Worm (Caenorhabditis elegans): ENCODE results near the gene ani-3.

The ani-3 gene

ce11 chrV:19741651-19742050, 44.1 kb downstream of the ani-3 start, which contains the start of gene W04E12.3:
Gene W04E12.3, plus strand, starts transcription at chrV:19741951.
- TF ChIP-seq med-1 (GFP tag; optimal IDR thresholded peaks at IDR 0.05; ENCODE audit: insufficient read depth) (no peak), T22C8.4 (GFP tag; IDR thresholded peaks at IDR 0.05) (no peak), ztf-23 (GFP tag; IDR thresholded peaks at IDR 0.05) (no peak), flt-1 (GFP tag; IDR thresholded peaks at IDR 0.05) (no peak), ztf-29 (GFP tag; IDR thresholded peaks at IDR 0.05) (no peak), ref-1 (GFP tag; conservative IDR thresholded peaks at IDR 0.05) (no peak), klf-2 (GFP tag; conservative IDR thresholded peaks at IDR 0.05) (no peak), cog-1 (tag; optimal IDR thresholded peaks at IDR 0.05) (no peak), tab-1 (GFP tag; IDR thresholded peaks at IDR 0.05) (no peak)

ce11 chrV:19743305-19743704, 45.8 kb downstream of the ani-3 start, which contains the start of gene W04E12.4:
Gene W04E12.4, plus strand, starts transcription at chrV:19743605.
- TF ChIP-seq cog-1 (tag; optimal IDR thresholded peaks at IDR 0.05): no peak
- no peak for TF ChIP-seq T22C8.4 (GFP tag; IDR thresholded peaks at IDR 0.05)
- no peak for TF ChIP-seq ztf-29 (GFP tag; IDR thresholded peaks at IDR 0.05)
- no peak for TF ChIP-seq ref-1 (GFP tag; conservative IDR thresholded peaks at IDR 0.05)
- no peak for TF ChIP-seq klf-2 (GFP tag; conservative IDR thresholded peaks at IDR 0.05)
- TF ChIP-seq ztf-23 (GFP tag; IDR thresholded peaks at IDR 0.05): no peak
- TF ChIP-seq tab-1 (GFP tag; IDR thresholded peaks at IDR 0.05): no peak
- TF ChIP-seq flt-1 (GFP tag; IDR thresholded peaks at IDR 0.05): no peak
- no peak for TF ChIP-seq med-1 (GFP tag; optimal IDR thresholded peaks at IDR 0.05; ENCODE audit: insufficient read depth)

ce11 chrV:19743794-19744193, 46.3 kb downstream of the ani-3 start:
- TF ChIP-seq ztf-29 (GFP tag; IDR thresholded peaks at IDR 0.05): no peak
- no peak for TF ChIP-seq flt-1 (GFP tag; IDR thresholded peaks at IDR 0.05)
- TF ChIP-seq cog-1 (tag; optimal IDR thresholded peaks at IDR 0.05): no peak
- no peak for TF ChIP-seq ref-1 (GFP tag; conservative IDR thresholded peaks at IDR 0.05)
- TF ChIP-seq T22C8.4 (GFP tag; IDR thresholded peaks at IDR 0.05): no peak
- TF ChIP-seq ztf-23 (GFP tag; IDR thresholded peaks at IDR 0.05): no peak
- TF ChIP-seq klf-2 (GFP tag; conservative IDR thresholded peaks at IDR 0.05): no peak
- TF ChIP-seq med-1 (GFP tag; optimal IDR thresholded peaks at IDR 0.05; ENCODE audit: insufficient read depth): no peak
- no peak for TF ChIP-seq tab-1 (GFP tag; IDR thresholded peaks at IDR 0.05)

ce11 chrV:19744210-19744609, 46.7 kb downstream of the ani-3 start:
- TF ChIP-seq tab-1 (GFP tag; IDR thresholded peaks at IDR 0.05) (no peak), T22C8.4 (GFP tag; IDR thresholded peaks at IDR 0.05) (peak; percentile 59; the same call in 1 of the 2 replicates)

- TF ChIP-seq cog-1 (tag; optimal IDR thresholded peaks at IDR 0.05) (no peak), T22C8.4 (GFP tag; IDR thresholded peaks at IDR 0.05) (no peak), klf-2 (GFP tag; conservative IDR thresholded peaks at IDR 0.05) (no peak), ztf-23 (GFP tag; IDR thresholded peaks at IDR 0.05) (no peak), flt-1 (GFP tag; IDR thresholded peaks at IDR 0.05) (no peak), ztf-29 (GFP tag; IDR thresholded peaks at IDR 0.05) (no peak), tab-1 (GFP tag; IDR thresholded peaks at IDR 0.05) (no peak), med-1 (GFP tag; optimal IDR thresholded peaks at IDR 0.05; ENCODE audit: insufficient read depth) (no peak), ref-1 (GFP tag; conservative IDR thresholded peaks at IDR 0.05) (no peak)
These were observed 48.3 kb downstream of the ani-3 start, which contains the start of gene W04E12.5 for ce11 chrV:19745852-19746251. Gene W04E12.5, plus strand, starts transcription at chrV:19746152.

- no peak for TF ChIP-seq tab-1 (GFP tag; IDR thresholded peaks at IDR 0.05)
These were observed 49.6 kb downstream of the ani-3 start for ce11 chrV:19747144-19747543.

ce11 chrV:19751124-19751523, 53.6 kb downstream of the ani-3 start, which contains the start of gene clec-49:
Gene clec-49, minus strand, starts transcription at chrV:19751226.
- TF ChIP-seq ref-1 (GFP tag; conservative IDR thresholded peaks at IDR 0.05) (no peak), flt-1 (GFP tag; IDR thresholded peaks at IDR 0.05) (no peak), ztf-23 (GFP tag; IDR thresholded peaks at IDR 0.05) (no peak), med-1 (GFP tag; optimal IDR thresholded peaks at IDR 0.05; ENCODE audit: insufficient read depth) (no peak), T22C8.4 (GFP tag; IDR thresholded peaks at IDR 0.05) (no peak), klf-2 (GFP tag; conservative IDR thresholded peaks at IDR 0.05) (no peak), tab-1 (GFP tag; IDR thresholded peaks at IDR 0.05) (no peak), cog-1 (tag; optimal IDR thresholded peaks at IDR 0.05) (no peak), ztf-29 (GFP tag; IDR thresholded peaks at IDR 0.05) (no peak)

ce11 chrV:19752879-19753278, 55.3 kb downstream of the ani-3 start:
- TF ChIP-seq med-1 (GFP tag; optimal IDR thresholded peaks at IDR 0.05; ENCODE audit: insufficient read depth): no peak
- TF ChIP-seq ztf-23 (GFP tag; IDR thresholded peaks at IDR 0.05): no peak
- no peak for TF ChIP-seq flt-1 (GFP tag; IDR thresholded peaks at IDR 0.05)
- TF ChIP-seq ztf-29 (GFP tag; IDR thresholded peaks at IDR 0.05): no peak
- no peak for TF ChIP-seq ref-1 (GFP tag; conservative IDR thresholded peaks at IDR 0.05)
- TF ChIP-seq klf-2 (GFP tag; conservative IDR thresholded peaks at IDR 0.05): no peak
- no peak for TF ChIP-seq T22C8.4 (GFP tag; IDR thresholded peaks at IDR 0.05)
- TF ChIP-seq tab-1 (GFP tag; IDR thresholded peaks at IDR 0.05): no peak
- TF ChIP-seq cog-1 (tag; optimal IDR thresholded peaks at IDR 0.05): no peak

ce11 chrV:19754331-19754730, 56.8 kb downstream of the ani-3 start:
- TF ChIP-seq med-1 (GFP tag; optimal IDR thresholded peaks at IDR 0.05; ENCODE audit: insufficient read depth) (no peak), T22C8.4 (GFP tag; IDR thresholded peaks at IDR 0.05) (no peak), klf-2 (GFP tag; conservative IDR thresholded peaks at IDR 0.05) (no peak), cog-1 (tag; optimal IDR thresholded peaks at IDR 0.05) (no peak), ztf-29 (GFP tag; IDR thresholded peaks at IDR 0.05) (no peak), ref-1 (GFP tag; conservative IDR thresholded peaks at IDR 0.05) (no peak), tab-1 (GFP tag; IDR thresholded peaks at IDR 0.05) (no peak), flt-1 (GFP tag; IDR thresholded peaks at IDR 0.05) (no peak), ztf-23 (GFP tag; IDR thresholded peaks at IDR 0.05) (no peak)

Measured in whole organism, midembryonic.